Fruit fly (Drosophila melanogaster): Measurements from ENCODE around the gene CG13068.

DNA sequence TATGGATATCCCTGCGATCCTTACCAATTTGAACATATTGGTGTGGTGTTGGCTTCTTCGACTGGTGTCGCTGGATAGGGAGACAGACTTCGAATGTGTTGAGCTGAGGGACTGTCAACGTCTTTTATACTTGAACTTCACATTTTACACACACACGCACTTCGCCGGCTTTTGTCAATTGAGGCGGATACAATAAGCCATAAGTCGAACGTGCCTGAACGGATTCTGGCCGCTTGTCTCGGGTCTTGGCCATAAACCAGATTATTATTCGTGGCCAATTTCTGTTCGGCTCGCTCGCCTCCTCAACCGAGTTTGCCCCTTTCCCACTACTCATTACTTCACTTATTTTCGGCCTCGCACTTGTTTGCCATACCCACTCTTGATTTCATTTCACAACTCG, 33.9 kb downstream of the CG13068 start, which contains the start of gene CG13044:
- no peak for TF ChIP-seq CG4404 (GFP tag; IDR thresholded peaks at IDR 0.05)
- no peak for TF ChIP-seq gcm2 (GFP tag; optimal IDR thresholded peaks at IDR 0.05)
- no peak for TF ChIP-seq CG11560 (tag; IDR thresholded peaks at IDR 0.05)
- TF ChIP-seq CG16863 (GFP tag; optimal IDR thresholded peaks at IDR 0.05) = no peak
- no peak for TF ChIP-seq shn (GFP tag; optimal IDR thresholded peaks at IDR 0.05)
- TF ChIP-seq NC2β (GFP tag; optimal IDR thresholded peaks at IDR 0.05) = no peak
- TF ChIP-seq CG8281 (tag; optimal IDR thresholded peaks at IDR 0.05) = no peak
- no peak for TF ChIP-seq Side (GFP tag; optimal IDR thresholded peaks at IDR 0.05)
- no peak for TF ChIP-seq Neu2 (GFP tag; optimal IDR thresholded peaks at IDR 0.05; ENCODE audit: borderline replicate concordance)
- no peak for TF ChIP-seq CG12744 (GFP tag; optimal IDR thresholded peaks at IDR 0.05)
- no peak for TF ChIP-seq CG7745 (tag; optimal IDR thresholded peaks at IDR 0.05)
